Worm (Caenorhabditis elegans): ENCODE results near the gene srf-3.

Gene srf-3

ce11 chrIV:12865884-12866283 lies 16.6 kb downstream of the srf-3 start, which contains the start of gene clec-186:
clec-186 (plus strand) TSS chrIV:12866109.
- TF ChIP-seq ets-5 (GFP tag; IDR thresholded peaks at IDR 0.05), result no peak
- TF ChIP-seq nhr-76 (tag; optimal IDR thresholded peaks at IDR 0.05), result no peak
- TF ChIP-seq lin-13 (GFP tag; optimal IDR thresholded peaks at IDR 0.05), result no peak
- no peak for TF ChIP-seq lin-15B (tag; optimal IDR thresholded peaks at IDR 0.05)
- TF ChIP-seq sptf-1 (tag; optimal IDR thresholded peaks at IDR 0.05), result no peak
- TF ChIP-seq ceh-63 (GFP tag; optimal IDR thresholded peaks at IDR 0.05), result no peak
- TF ChIP-seq aha-1 (tag; optimal IDR thresholded peaks at IDR 0.05), result no peak
- TF ChIP-seq egl-13 (tag; optimal IDR thresholded peaks at IDR 0.05), result no peak
- no peak for TF ChIP-seq zip-4 (GFP tag; optimal IDR thresholded peaks at IDR 0.05)
- peak; percentile 45 for TF ChIP-seq pax-3 (tag; optimal IDR thresholded peaks at IDR 0.05)
- TF ChIP-seq unc-30 (tag; optimal IDR thresholded peaks at IDR 0.05), result no peak
- TF ChIP-seq jun-1 (tag; optimal IDR thresholded peaks at IDR 0.05), result peak; percentile 5
- no peak for TF ChIP-seq rnt-1 (tag; optimal IDR thresholded peaks at IDR 0.05)
- TF ChIP-seq lir-3 (tag; optimal IDR thresholded peaks at IDR 0.05; ENCODE audit: poor library complexity), result no peak
- TF ChIP-seq snu-23 (GFP tag; optimal IDR thresholded peaks at IDR 0.05), result no peak
- no peak for TF ChIP-seq nhr-11 (tag; optimal IDR thresholded peaks at IDR 0.05)
- no peak for TF ChIP-seq efl-1 (optimal IDR thresholded peaks at IDR 0.05)
- peak in 1 of 2 experiments; percentile 20 for TF ChIP-seq efl-1 (GFP tag; optimal IDR thresholded peaks at IDR 0.05 in 1 of 2)
- no peak for TF ChIP-seq mep-1 (tag; optimal IDR thresholded peaks at IDR 0.05)
- TF ChIP-seq C04F5.9 (tag; optimal IDR thresholded peaks at IDR 0.05), result no peak
- TF ChIP-seq pqm-1 (tag; optimal IDR thresholded peaks at IDR 0.05), result peak; percentile 40
- TF ChIP-seq unc-62 (GFP tag; optimal IDR thresholded peaks at IDR 0.05), result no peak
- TF ChIP-seq ama-1 (optimal IDR thresholded peaks at IDR 0.05), result no peak
- no peak for TF ChIP-seq lin-14 (GFP tag; optimal IDR thresholded peaks at IDR 0.05)
- no peak for TF ChIP-seq nhr-84 (tag; optimal IDR thresholded peaks at IDR 0.05)
- no peak for TF ChIP-seq irx-1 (tag; optimal IDR thresholded peaks at IDR 0.05)
- TF ChIP-seq fkh-4 (tag; optimal IDR thresholded peaks at IDR 0.05; ENCODE audit: borderline replicate concordance), result no peak
- no peak for TF ChIP-seq ceh-8 (GFP tag; optimal IDR thresholded peaks at IDR 0.05)
- no peak for TF ChIP-seq egl-27 (tag; optimal IDR thresholded peaks at IDR 0.05)
- peak; percentile 97 for TF ChIP-seq elt-2 (tag; optimal IDR thresholded peaks at IDR 0.05)
- no peak for TF ChIP-seq C16A3.4 (tag; optimal IDR thresholded peaks at IDR 0.05)
- TF ChIP-seq nhr-19 (GFP tag; conservative IDR thresholded peaks at IDR 0.05), result no peak
- no peak for TF ChIP-seq ceh-82 (tag; optimal IDR thresholded peaks at IDR 0.05)
- no peak for TF ChIP-seq lsy-2 (tag; optimal IDR thresholded peaks at IDR 0.05)
- TF ChIP-seq lin-39 (tag; optimal IDR thresholded peaks at IDR 0.05), result no peak
- TF ChIP-seq nhr-20 (tag; optimal IDR thresholded peaks at IDR 0.05), result peak; percentile 18
- no peak for TF ChIP-seq unc-130 (tag; optimal IDR thresholded peaks at IDR 0.05)
- TF ChIP-seq nhr-85 (tag), result no peak
- TF ChIP-seq Y116A8C.19 (tag; optimal IDR thresholded peaks at IDR 0.05; ENCODE audit: borderline replicate concordance), result no peak

- TF ChIP-seq elt-2 (tag; optimal IDR thresholded peaks at IDR 0.05) (peak; percentile 34), lin-39 (tag; optimal IDR thresholded peaks at IDR 0.05) (no peak)
Measured at ce11 chrIV:12869383-12869782, 20.1 kb downstream of the srf-3 start.

- no peak for TF ChIP-seq snpc-4 (tag; optimal IDR thresholded peaks at IDR 0.05)
- no peak for TF ChIP-seq tlp-1 (tag; optimal IDR thresholded peaks at IDR 0.05)
- TF ChIP-seq nhr-85 (tag), result no peak
- TF ChIP-seq nhr-71 (tag; optimal IDR thresholded peaks at IDR 0.05), result no peak
- no peak for TF ChIP-seq dsc-1 (tag; optimal IDR thresholded peaks at IDR 0.05)
- no peak for TF ChIP-seq lin-39 (tag; optimal IDR thresholded peaks at IDR 0.05)
Measured at ce11 chrIV:12869812-12870211, 20.5 kb downstream of the srf-3 start.
